Fruit fly (Drosophila melanogaster) whole organism, larva: ENCODE data around the gene dj.

Experiments
- noc ChIP-seq: fragments of 200-800 bp; sonication (Bioruptor generic); optimal IDR thresholded peaks from 3 replicates; lab custom pipeline; 2019; ENCODE audit warnings: missing biosample characterization, mild to moderate bottlenecking, missing genetic modification characterization, moderate library complexity

dj gene

dm6 chr3R:7089522-7090336 is 30.6 kb downstream of the dj start:
- TF ChIP-seq noc (tag; lab: Kevin White, UChicago) = peak; percentile 18

- no peak for TF ChIP-seq noc (tag; lab: Kevin White, UChicago)
Measured at dm6 chr3R:7090337-7090830, 31.3 kb downstream of the dj start.

dm6 chr3R:7091904-7092303 is 32.8 kb downstream of the dj start:
- TF ChIP-seq noc (tag; lab: Kevin White, UChicago) = no peak

dm6 chr3R:7093592-7093991 is 34.5 kb downstream of the dj start:
- no peak for TF ChIP-seq noc (tag; lab: Kevin White, UChicago)

dm6 chr3R:7094368-7094767 is 35.3 kb downstream of the dj start:
- TF ChIP-seq noc (tag; lab: Kevin White, UChicago) = no peak

dm6 chr3R:7102853-7103833 is 44.0 kb downstream of the dj start:
- TF ChIP-seq noc (tag; lab: Kevin White, UChicago) = no peak

dm6 chr3R:7104308-7104707 is 45.2 kb downstream of the dj start:
- TF ChIP-seq noc (tag; lab: Kevin White, UChicago) = no peak

dm6 chr3R:7105503-7106164 is 46.5 kb downstream of the dj start:
- TF ChIP-seq noc (tag; lab: Kevin White, UChicago) = no peak

- peak; percentile 58 for TF ChIP-seq noc (tag; lab: Kevin White, UChicago)
Measured at dm6 chr3R:7107713-7108588, 48.8 kb downstream of the dj start.

- TF ChIP-seq noc (tag; lab: Kevin White, UChicago) = peak; percentile 5
Measured at dm6 chr3R:7108589-7109312, 49.6 kb downstream of the dj start.

dm6 chr3R:7109760-7110303 is 50.7 kb downstream of the dj start:
- no peak for TF ChIP-seq noc (tag; lab: Kevin White, UChicago)
